Worm (Caenorhabditis elegans) whole organism, early embryonic: Measurements from ENCODE around the gene flh-2.

ENCODE experiments used
- B0310.2 ChIP-seq: sonication (generic microtip); optimal IDR thresholded peaks from 2 replicates; lab custom pipeline; 2016; ENCODE audit warnings: mild to moderate bottlenecking, missing genetic modification characterization, missing compliant biosample characterization
- F13C5.2 ChIP-seq: sonication (generic microtip); optimal IDR thresholded peaks from 2 replicates; lab custom pipeline; 2017; ENCODE audit warnings: mild to moderate bottlenecking, missing genetic modification characterization, inconsistent platforms, missing compliant biosample characterization
- ama-1 ChIP-seq: fragments of 150-350 bp; optimal IDR thresholded peaks from 2 replicates; lab custom pipeline; 2014
- ceh-36 ChIP-seq: sonication (generic microtip); optimal IDR thresholded peaks from 2 replicates; lab custom pipeline; 2016; ENCODE audit warnings: missing genetic modification characterization, inconsistent platforms, missing compliant biosample characterization
- flt-1 ChIP-seq: fragments of 200-800 bp; sonication (Bioruptor generic); IDR thresholded peaks from 2 replicates; pipeline ENCODE4 v1.3.6; 2022; ENCODE audit warnings: missing genetic modification characterization, missing compliant biosample characterization
- hmbx-1 ChIP-seq: sonication (generic microtip); optimal IDR thresholded peaks from 2 replicates; lab custom pipeline; 2016; ENCODE audit warnings: mild to moderate bottlenecking, missing genetic modification characterization, missing compliant biosample characterization
- tbx-11 ChIP-seq: fragments of 200-800 bp; sonication (Bioruptor generic); IDR thresholded peaks from 2 replicates; pipeline ENCODE4 v1.3.6; 2022; ENCODE audit warnings: missing genetic modification characterization, missing compliant biosample characterization

ce11 chrIII:4939267-4939666 is 12.7 kb upstream of the flh-2 start, which contains the start of gene rpb-2:
- TF ChIP-seq hmbx-1 (no peak), flt-1 (GFP tag; lab: Robert Waterston, UW) (no peak), tbx-11 (GFP tag; lab: Robert Waterston, UW) (no peak), B0310.2 (tag; lab: Kevin White, UChicago) (no peak), ama-1 (lab: Kevin White, UChicago) (no peak), F13C5.2 (tag; lab: Kevin White, UChicago) (no peak), ceh-36 (tag; lab: Kevin White, UChicago) (no peak)
